Worm (Caenorhabditis elegans) whole organism, L3 larva: Measurements from ENCODE around the gene eral-1.
A peak's percentile ranks its signal among the peaks of the same experiment; 100 is the strongest.

ENCODE experiments used
- R02D3.7 ChIP-seq: fragments of 150-350 bp; optimal IDR thresholded peaks from 2 replicates; lab custom pipeline; 2014; ENCODE audit warnings: missing biosample characterization, missing genetic modification characterization
- aly-2 ChIP-seq: fragments of 150-350 bp; optimal IDR thresholded peaks from 2 replicates; lab custom pipeline; 2014; ENCODE audit warnings: missing biosample characterization, missing genetic modification characterization
- ama-1 ChIP-seq: fragments of 150-350 bp; optimal IDR thresholded peaks from 2 replicates; lab custom pipeline; 2018
- ceh-16 ChIP-seq: sonication (generic microtip); optimal IDR thresholded peaks from 2 replicates; lab custom pipeline; 2017; ENCODE audit warnings: missing biosample characterization, missing genetic modification characterization
- ceh-28 ChIP-seq: fragments of 150-350 bp; optimal IDR thresholded peaks from 2 replicates; lab custom pipeline; 2014; ENCODE audit warnings: missing biosample characterization, missing genetic modification reagents, missing genetic modification characterization
- ceh-82 ChIP-seq: fragments of 150-350 bp; optimal IDR thresholded peaks from 2 replicates; lab custom pipeline; 2014; ENCODE audit warnings: missing biosample characterization, missing genetic modification characterization
- ceh-9 ChIP-seq: sonication (generic microtip); optimal IDR thresholded peaks from 2 replicates; lab custom pipeline; 2018; ENCODE audit warnings: missing biosample characterization, missing genetic modification characterization
- daf-12 ChIP-seq: fragments of 150-350 bp; optimal IDR thresholded peaks from 2 replicates; lab custom pipeline; 2014; ENCODE audit warnings: missing biosample characterization, missing genetic modification reagents, missing genetic modification characterization
- egl-27 ChIP-seq: sonication (generic microtip); optimal IDR thresholded peaks from 4 replicates; lab custom pipeline; 2017; ENCODE audit warnings: missing biosample characterization, missing genetic modification reagents, missing genetic modification characterization
- egl-5 ChIP-seq: fragments of 150-350 bp; optimal IDR thresholded peaks from 2 replicates; lab custom pipeline; 2017; ENCODE audit warnings: missing biosample characterization, missing genetic modification reagents, missing genetic modification characterization, inconsistent platforms
- elt-1 ChIP-seq: fragments of 150-350 bp; optimal IDR thresholded peaks from 2 replicates; lab custom pipeline; 2014; ENCODE audit warnings: missing biosample characterization, missing genetic modification characterization
- elt-2 ChIP-seq: sonication (generic microtip); optimal IDR thresholded peaks from 2 replicates; lab custom pipeline; 2016; ENCODE audit warnings: missing genetic modification reagents, mild to moderate bottlenecking, missing genetic modification characterization, missing compliant biosample characterization
- eor-1 ChIP-seq, 2 experiments: fragments of 150-350 bp; optimal IDR thresholded peaks; 2 replicates each; lab custom pipeline; 2014 to 2018; ENCODE audit warnings: missing biosample characterization in 2 of 2, missing genetic modification characterization in 2 of 2
- fkh-10 ChIP-seq: sonication (generic microtip); optimal IDR thresholded peaks from 2 replicates; lab custom pipeline; 2017; ENCODE audit warnings: missing biosample characterization, missing genetic modification reagents, missing genetic modification characterization
- fkh-2 ChIP-seq: fragments of 150-350 bp; optimal IDR thresholded peaks from 2 replicates; lab custom pipeline; 2014; ENCODE audit warnings: missing biosample characterization, missing genetic modification reagents, missing genetic modification characterization
- fos-1 ChIP-seq: fragments of 150-350 bp; optimal IDR thresholded peaks from 2 replicates; lab custom pipeline; 2014; ENCODE audit warnings: missing biosample characterization, missing genetic modification characterization
- hmg-11 ChIP-seq: sonication (generic microtip); optimal IDR thresholded peaks from 2 replicates; lab custom pipeline; 2016; ENCODE audit warnings: missing genetic modification characterization, missing compliant biosample characterization
- jun-1 ChIP-seq: fragments of 150-350 bp; optimal IDR thresholded peaks from 2 replicates; lab custom pipeline; 2014; ENCODE audit warnings: missing biosample characterization, missing genetic modification reagents, missing genetic modification characterization
- lin-39 ChIP-seq: fragments of 150-350 bp; optimal IDR thresholded peaks from 2 replicates; lab custom pipeline; 2018; ENCODE audit warnings: missing biosample characterization, missing genetic modification reagents, missing genetic modification characterization
- lsy-12 ChIP-seq: sonication (generic microtip); optimal IDR thresholded peaks from 2 replicates; lab custom pipeline; 2016; ENCODE audit warnings: mild to moderate bottlenecking, missing genetic modification characterization, missing compliant biosample characterization
- mml-1 ChIP-seq: fragments of 150-350 bp; sonication (generic microtip); optimal IDR thresholded peaks from 3 replicates; lab custom pipeline; 2014; ENCODE audit warnings: missing biosample characterization, missing genetic modification characterization
- nfya-1 ChIP-seq: sonication (generic microtip); optimal IDR thresholded peaks from 2 replicates; lab custom pipeline; 2017; ENCODE audit warnings: missing genetic modification characterization, mild to moderate bottlenecking, missing compliant biosample characterization, antibody characterized with exemption, moderate library complexity; ENCODE audit not compliant: insufficient read depth
- nhr-11 ChIP-seq: fragments of 150-350 bp; optimal IDR thresholded peaks from 2 replicates; lab custom pipeline; 2014; ENCODE audit warnings: missing biosample characterization, missing genetic modification characterization
- nhr-12 ChIP-seq: fragments of 150-350 bp; optimal IDR thresholded peaks from 2 replicates; lab custom pipeline; 2014; ENCODE audit warnings: missing biosample characterization, missing genetic modification characterization
- nhr-23 ChIP-seq: fragments of 150-350 bp; optimal IDR thresholded peaks from 2 replicates; lab custom pipeline; 2014; ENCODE audit warnings: missing biosample characterization, missing genetic modification reagents, missing genetic modification characterization
- nhr-237 ChIP-seq: fragments of 150-350 bp; optimal IDR thresholded peaks from 2 replicates; lab custom pipeline; 2014; ENCODE audit warnings: missing biosample characterization, missing genetic modification characterization
- nhr-25 ChIP-seq: sonication (generic microtip); optimal IDR thresholded peaks from 2 replicates; lab custom pipeline; 2017; ENCODE audit warnings: missing biosample characterization, missing genetic modification characterization
- nhr-28 ChIP-seq: fragments of 150-350 bp; optimal IDR thresholded peaks from 2 replicates; lab custom pipeline; 2014; ENCODE audit warnings: missing biosample characterization, missing genetic modification characterization
- nhr-43 ChIP-seq: sonication (generic microtip); optimal IDR thresholded peaks from 2 replicates; lab custom pipeline; 2016; ENCODE audit warnings: mild to moderate bottlenecking, missing genetic modification characterization, missing compliant biosample characterization; ENCODE audit not compliant: poor library complexity, severe bottlenecking
- nhr-67 ChIP-seq: fragments of 150-350 bp; optimal IDR thresholded peaks from 2 replicates; lab custom pipeline; 2014; ENCODE audit warnings: missing biosample characterization, missing genetic modification characterization
- nhr-76 ChIP-seq: fragments of 150-350 bp; sonication (generic microtip); optimal IDR thresholded peaks from 5 replicates; lab custom pipeline; 2014; ENCODE audit warnings: missing biosample characterization, missing genetic modification characterization
- nhr-77 ChIP-seq: fragments of 150-350 bp; optimal IDR thresholded peaks from 2 replicates; lab custom pipeline; 2014; ENCODE audit warnings: missing biosample characterization, missing genetic modification characterization
- pha-4 ChIP-seq: fragments of 150-350 bp; optimal IDR thresholded peaks from 2 replicates; lab custom pipeline; 2014; ENCODE audit warnings: missing biosample characterization, missing genetic modification reagents, missing genetic modification characterization
- sea-2 ChIP-seq: fragments of 150-350 bp; sonication (generic microtip); optimal IDR thresholded peaks from 4 replicates; lab custom pipeline; 2014; ENCODE audit warnings: missing biosample characterization, missing genetic modification reagents, missing genetic modification characterization
- skn-1 ChIP-seq: fragments of 150-350 bp; optimal IDR thresholded peaks from 2 replicates; lab custom pipeline; 2014; ENCODE audit warnings: missing biosample characterization, missing genetic modification characterization
- snpc-4 ChIP-seq: fragments of 150-350 bp; optimal IDR thresholded peaks from 2 replicates; lab custom pipeline; 2014; ENCODE audit warnings: missing biosample characterization, missing genetic modification characterization
- tbx-2 ChIP-seq: sonication (generic microtip); optimal IDR thresholded peaks from 2 replicates; lab custom pipeline; 2016; ENCODE audit warnings: mild to moderate bottlenecking, missing genetic modification characterization, missing compliant biosample characterization
- unc-39 ChIP-seq: sonication (generic microtip); optimal IDR thresholded peaks from 4 replicates; lab custom pipeline; 2017; ENCODE audit warnings: missing biosample characterization, missing genetic modification characterization
- unc-62 ChIP-seq: fragments of 150-350 bp; sonication (generic microtip); optimal IDR thresholded peaks from 4 replicates; lab custom pipeline; 2014; ENCODE audit warnings: missing biosample characterization, missing genetic modification reagents, missing genetic modification characterization
- ztf-11 ChIP-seq: fragments of 150-350 bp; optimal IDR thresholded peaks from 2 replicates; lab custom pipeline; 2014; ENCODE audit warnings: missing biosample characterization, missing genetic modification characterization

Gene eral-1

DNA sequence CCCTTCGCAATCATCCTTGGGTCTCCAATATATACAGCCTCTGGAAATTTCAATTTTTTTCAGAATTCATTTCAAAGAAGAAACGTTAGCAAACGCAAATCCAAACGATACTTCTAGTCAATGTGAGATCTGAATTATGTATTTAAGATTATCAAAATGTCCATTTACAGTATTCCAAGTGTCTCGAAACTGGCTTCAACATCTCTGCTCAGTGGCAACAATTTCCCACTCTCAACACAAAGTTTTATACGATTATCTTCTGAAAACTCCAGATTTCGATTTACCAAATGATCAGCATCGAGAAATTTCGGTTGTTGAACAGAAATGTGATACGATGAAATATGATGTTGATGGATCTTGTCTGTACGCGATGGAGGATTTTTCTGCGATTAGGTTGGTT lies 33.0 kb downstream of the eral-1 start:
- TF ChIP-seq eor-1 (tag; optimal IDR thresholded peaks at IDR 0.05; lab: Kevin White, UChicago): no peak
- no peak for TF ChIP-seq ceh-9 (tag; lab: Kevin White, UChicago)
- no peak for TF ChIP-seq egl-27 (tag; lab: Kevin White, UChicago)
- no peak for TF ChIP-seq jun-1 (tag; lab: Kevin White, UChicago)

DNA sequence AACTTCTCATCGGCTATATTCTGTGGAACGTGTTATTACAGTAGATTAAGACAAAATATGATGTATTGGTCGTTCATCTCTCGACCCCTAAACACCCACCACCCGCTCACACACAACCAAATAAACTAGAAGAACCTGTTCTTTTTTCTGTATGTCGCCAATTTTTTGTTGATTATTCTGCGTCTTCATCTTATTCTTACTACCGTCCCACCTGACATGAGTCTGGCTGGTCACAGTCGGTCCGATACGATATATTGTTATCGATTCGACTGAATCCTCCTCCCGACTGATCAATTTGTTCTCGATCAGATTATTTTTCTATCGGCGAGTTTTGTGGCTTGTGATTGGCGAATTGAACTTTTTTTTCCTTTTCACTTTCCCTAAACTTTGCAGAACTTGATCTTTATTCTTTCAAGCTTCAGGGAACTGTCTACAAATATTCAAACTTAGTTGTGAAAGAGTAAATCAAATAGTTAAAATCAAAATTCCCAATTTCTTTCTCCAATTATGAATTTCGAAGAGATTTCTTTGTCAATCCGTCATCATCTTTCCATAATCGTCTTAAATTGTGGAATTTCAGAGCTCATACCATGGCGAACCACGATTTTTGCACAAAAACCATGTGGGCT lies 34.5 kb downstream of the eral-1 start, which contains the start of gene F35H8.2:
Gene F35H8.2, plus strand, starts transcription at position 579 of the 629 bp plus-strand sequence.
- TF ChIP-seq ceh-16 (no peak), nhr-43 (tag; lab: Kevin White, UChicago) (peak; percentile 58), nhr-25 (tag; lab: Kevin White, UChicago) (peak; percentile 69), nhr-23 (peak; percentile 58), mml-1 (tag; lab: Kevin White, UChicago) (no peak)
- TF ChIP-seq, all 47 proteins: peak for 3

DNA sequence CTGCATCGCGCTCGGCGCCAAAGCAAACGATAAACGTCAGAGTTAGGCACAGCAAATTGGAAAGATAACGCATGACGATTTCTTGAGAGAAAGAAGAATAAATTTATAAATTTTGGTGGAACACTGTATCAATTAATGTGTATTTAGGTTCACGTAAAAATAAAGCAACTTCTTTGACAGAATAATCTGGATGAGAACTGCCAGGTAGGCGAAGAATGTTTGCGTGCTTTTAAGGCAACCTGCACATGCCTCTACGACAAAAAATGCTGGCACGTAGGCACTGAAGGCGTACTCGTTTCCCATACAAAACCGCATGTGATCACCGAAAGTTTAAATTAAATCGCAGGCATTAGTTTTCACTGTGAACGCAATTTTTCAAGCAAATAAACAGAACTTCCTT lies 36.4 kb downstream of the eral-1 start, which contains the start of gene F35H8.1:
Gene F35H8.1, minus strand, starts transcription at position 101 of the 400 bp plus-strand sequence.
- TF ChIP-seq ceh-82: no peak
- no peak for TF ChIP-seq lsy-12 (tag; lab: Kevin White, UChicago)
- TF ChIP-seq elt-1 (tag; lab: Kevin White, UChicago): no peak
- TF ChIP-seq ztf-11 (tag; lab: Kevin White, UChicago): no peak
- no peak for TF ChIP-seq snpc-4 (tag; lab: Kevin White, UChicago)
- TF ChIP-seq tbx-2 (tag; lab: Kevin White, UChicago): no peak
- TF ChIP-seq nhr-77: no peak
- no peak for TF ChIP-seq nhr-76 (tag; lab: Kevin White, UChicago)
- no peak for TF ChIP-seq nhr-12 (tag; lab: Kevin White, UChicago)
- TF ChIP-seq egl-27 (tag; lab: Kevin White, UChicago): no peak
- no peak for TF ChIP-seq nhr-237
- TF ChIP-seq unc-62 (GFP tag; lab: Kevin White, UChicago): no peak
- no peak for TF ChIP-seq elt-2
- no peak for TF ChIP-seq ceh-28 (tag; lab: Kevin White, UChicago)
- TF ChIP-seq egl-5 (tag; lab: Kevin White, UChicago): no peak

ce11 chrII:9551536-9551935 lies 38.0 kb downstream of the eral-1 start, which contains the start of gene F35H8.12:
Gene F35H8.12, plus strand, starts transcription at chrII:9551836.
- TF ChIP-seq ceh-28 (tag; lab: Kevin White, UChicago) (no peak), R02D3.7 (tag; lab: Kevin White, UChicago) (no peak), nfya-1 (tag; lab: Kevin White, UChicago) (no peak), fos-1 (tag; lab: Kevin White, UChicago) (no peak), pha-4 (no peak), skn-1 (no peak), fkh-2 (tag; lab: Kevin White, UChicago) (no peak), lin-39 (tag; lab: Kevin White, UChicago) (no peak), hmg-11 (tag; lab: Kevin White, UChicago) (no peak), ama-1 (lab: Kevin White, UChicago) (no peak), aly-2 (tag; lab: Kevin White, UChicago) (no peak)
- TF ChIP-seq, all 47 proteins: peak for 0

ce11 chrII:9550718-9551117 lies 38.8 kb downstream of the eral-1 start, which contains the start of gene sra-6:
Gene sra-6, minus strand, starts transcription at chrII:9550818.
- no peak for TF ChIP-seq tbx-2 (tag; lab: Kevin White, UChicago)
- no peak for TF ChIP-seq nhr-11 (tag; lab: Kevin White, UChicago)
- TF ChIP-seq lin-39 (tag; lab: Kevin White, UChicago): no peak
- TF ChIP-seq sea-2: no peak
- TF ChIP-seq daf-12 (tag; lab: Kevin White, UChicago): no peak
- no peak for TF ChIP-seq egl-5 (tag; lab: Kevin White, UChicago)
- TF ChIP-seq nhr-237: no peak
- TF ChIP-seq nfya-1 (tag; lab: Kevin White, UChicago): no peak
- TF ChIP-seq fkh-10 (GFP tag; lab: Kevin White, UChicago): no peak
- TF ChIP-seq pha-4: no peak
- TF ChIP-seq nhr-28 (tag; lab: Kevin White, UChicago): no peak
- TF ChIP-seq unc-39: no peak
- TF ChIP-seq egl-27 (tag; lab: Kevin White, UChicago): no peak
- no peak for TF ChIP-seq nhr-23
- TF ChIP-seq nhr-67 (tag; lab: Kevin White, UChicago): no peak
- no peak for TF ChIP-seq hmg-11 (tag; lab: Kevin White, UChicago)
- no peak for TF ChIP-seq ceh-28 (tag; lab: Kevin White, UChicago)
